Worm (Caenorhabditis elegans) whole organism, L3 larva: ENCODE results near the gene srbc-37.

Experiments used
- R02D3.7 ChIP-seq: fragments of 150-350 bp; optimal IDR thresholded peaks from 2 replicates; lab custom pipeline; 2014; ENCODE audit warnings: missing biosample characterization, missing genetic modification characterization
- aly-2 ChIP-seq: fragments of 150-350 bp; optimal IDR thresholded peaks from 2 replicates; lab custom pipeline; 2014; ENCODE audit warnings: missing biosample characterization, missing genetic modification characterization
- ceh-16 ChIP-seq: sonication (generic microtip); optimal IDR thresholded peaks from 2 replicates; lab custom pipeline; 2017; ENCODE audit warnings: missing biosample characterization, missing genetic modification characterization
- ceh-28 ChIP-seq: fragments of 150-350 bp; optimal IDR thresholded peaks from 2 replicates; lab custom pipeline; 2014; ENCODE audit warnings: missing biosample characterization, missing genetic modification reagents, missing genetic modification characterization
- ceh-82 ChIP-seq: fragments of 150-350 bp; optimal IDR thresholded peaks from 2 replicates; lab custom pipeline; 2014; ENCODE audit warnings: missing biosample characterization, missing genetic modification characterization
- egl-27 ChIP-seq: sonication (generic microtip); optimal IDR thresholded peaks from 4 replicates; lab custom pipeline; 2017; ENCODE audit warnings: missing biosample characterization, missing genetic modification reagents, missing genetic modification characterization
- egl-5 ChIP-seq: fragments of 150-350 bp; optimal IDR thresholded peaks from 2 replicates; lab custom pipeline; 2017; ENCODE audit warnings: missing biosample characterization, missing genetic modification reagents, missing genetic modification characterization, inconsistent platforms
- elt-2 ChIP-seq: sonication (generic microtip); optimal IDR thresholded peaks from 2 replicates; lab custom pipeline; 2016; ENCODE audit warnings: missing genetic modification reagents, mild to moderate bottlenecking, missing genetic modification characterization, missing compliant biosample characterization
- eor-1 ChIP-seq, 2 experiments: fragments of 150-350 bp; optimal IDR thresholded peaks; 2 replicates each; lab custom pipeline; 2014 to 2018; ENCODE audit warnings: missing biosample characterization in 2 of 2, missing genetic modification characterization in 2 of 2
- fkh-10 ChIP-seq: sonication (generic microtip); optimal IDR thresholded peaks from 2 replicates; lab custom pipeline; 2017; ENCODE audit warnings: missing biosample characterization, missing genetic modification reagents, missing genetic modification characterization
- fkh-2 ChIP-seq: fragments of 150-350 bp; optimal IDR thresholded peaks from 2 replicates; lab custom pipeline; 2014; ENCODE audit warnings: missing biosample characterization, missing genetic modification reagents, missing genetic modification characterization
- fos-1 ChIP-seq: fragments of 150-350 bp; optimal IDR thresholded peaks from 2 replicates; lab custom pipeline; 2014; ENCODE audit warnings: missing biosample characterization, missing genetic modification characterization
- hmg-11 ChIP-seq: sonication (generic microtip); optimal IDR thresholded peaks from 2 replicates; lab custom pipeline; 2016; ENCODE audit warnings: missing genetic modification characterization, missing compliant biosample characterization
- jun-1 ChIP-seq: fragments of 150-350 bp; optimal IDR thresholded peaks from 2 replicates; lab custom pipeline; 2014; ENCODE audit warnings: missing biosample characterization, missing genetic modification reagents, missing genetic modification characterization
- lin-15B ChIP-seq: fragments of 150-350 bp; optimal IDR thresholded peaks from 2 replicates; lab custom pipeline; 2014; ENCODE audit warnings: missing biosample characterization, missing genetic modification characterization
- lin-39 ChIP-seq: fragments of 150-350 bp; optimal IDR thresholded peaks from 2 replicates; lab custom pipeline; 2018; ENCODE audit warnings: missing biosample characterization, missing genetic modification reagents, missing genetic modification characterization
- lsy-12 ChIP-seq: sonication (generic microtip); optimal IDR thresholded peaks from 2 replicates; lab custom pipeline; 2016; ENCODE audit warnings: mild to moderate bottlenecking, missing genetic modification characterization, missing compliant biosample characterization
- mdl-1 ChIP-seq: fragments of 150-350 bp; optimal IDR thresholded peaks from 2 replicates; lab custom pipeline; 2014; ENCODE audit warnings: missing biosample characterization, missing genetic modification characterization
- mml-1 ChIP-seq: fragments of 150-350 bp; sonication (generic microtip); optimal IDR thresholded peaks from 3 replicates; lab custom pipeline; 2014; ENCODE audit warnings: missing biosample characterization, missing genetic modification characterization
- nfya-1 ChIP-seq: sonication (generic microtip); optimal IDR thresholded peaks from 2 replicates; lab custom pipeline; 2017; ENCODE audit warnings: missing genetic modification characterization, mild to moderate bottlenecking, missing compliant biosample characterization, antibody characterized with exemption, moderate library complexity; ENCODE audit not compliant: insufficient read depth
- nhr-11 ChIP-seq: fragments of 150-350 bp; optimal IDR thresholded peaks from 2 replicates; lab custom pipeline; 2014; ENCODE audit warnings: missing biosample characterization, missing genetic modification characterization
- nhr-12 ChIP-seq: fragments of 150-350 bp; optimal IDR thresholded peaks from 2 replicates; lab custom pipeline; 2014; ENCODE audit warnings: missing biosample characterization, missing genetic modification characterization
- nhr-237 ChIP-seq: fragments of 150-350 bp; optimal IDR thresholded peaks from 2 replicates; lab custom pipeline; 2014; ENCODE audit warnings: missing biosample characterization, missing genetic modification characterization
- nhr-25 ChIP-seq: sonication (generic microtip); optimal IDR thresholded peaks from 2 replicates; lab custom pipeline; 2017; ENCODE audit warnings: missing biosample characterization, missing genetic modification characterization
- nhr-43 ChIP-seq: sonication (generic microtip); optimal IDR thresholded peaks from 2 replicates; lab custom pipeline; 2016; ENCODE audit warnings: mild to moderate bottlenecking, missing genetic modification characterization, missing compliant biosample characterization; ENCODE audit not compliant: poor library complexity, severe bottlenecking
- nhr-67 ChIP-seq: fragments of 150-350 bp; optimal IDR thresholded peaks from 2 replicates; lab custom pipeline; 2014; ENCODE audit warnings: missing biosample characterization, missing genetic modification characterization
- nhr-76 ChIP-seq: fragments of 150-350 bp; sonication (generic microtip); optimal IDR thresholded peaks from 5 replicates; lab custom pipeline; 2014; ENCODE audit warnings: missing biosample characterization, missing genetic modification characterization
- nhr-77 ChIP-seq: fragments of 150-350 bp; optimal IDR thresholded peaks from 2 replicates; lab custom pipeline; 2014; ENCODE audit warnings: missing biosample characterization, missing genetic modification characterization
- pha-4 ChIP-seq: fragments of 150-350 bp; optimal IDR thresholded peaks from 2 replicates; lab custom pipeline; 2014; ENCODE audit warnings: missing biosample characterization, missing genetic modification reagents, missing genetic modification characterization
- pqm-1 ChIP-seq: fragments of 150-350 bp; optimal IDR thresholded peaks from 2 replicates; lab custom pipeline; 2017; ENCODE audit warnings: missing biosample characterization, missing genetic modification characterization, inconsistent platforms
- sea-2 ChIP-seq: fragments of 150-350 bp; sonication (generic microtip); optimal IDR thresholded peaks from 4 replicates; lab custom pipeline; 2014; ENCODE audit warnings: missing biosample characterization, missing genetic modification reagents, missing genetic modification characterization
- skn-1 ChIP-seq: fragments of 150-350 bp; optimal IDR thresholded peaks from 2 replicates; lab custom pipeline; 2014; ENCODE audit warnings: missing biosample characterization, missing genetic modification characterization
- snpc-4 ChIP-seq: fragments of 150-350 bp; optimal IDR thresholded peaks from 2 replicates; lab custom pipeline; 2014; ENCODE audit warnings: missing biosample characterization, missing genetic modification characterization
- tbx-2 ChIP-seq: sonication (generic microtip); optimal IDR thresholded peaks from 2 replicates; lab custom pipeline; 2016; ENCODE audit warnings: mild to moderate bottlenecking, missing genetic modification characterization, missing compliant biosample characterization
- unc-39 ChIP-seq: sonication (generic microtip); optimal IDR thresholded peaks from 4 replicates; lab custom pipeline; 2017; ENCODE audit warnings: missing biosample characterization, missing genetic modification characterization
- unc-62 ChIP-seq: fragments of 150-350 bp; sonication (generic microtip); optimal IDR thresholded peaks from 4 replicates; lab custom pipeline; 2014; ENCODE audit warnings: missing biosample characterization, missing genetic modification reagents, missing genetic modification characterization
- zag-1 ChIP-seq: fragments of 150-350 bp; optimal IDR thresholded peaks from 2 replicates; lab custom pipeline; 2014; ENCODE audit warnings: missing biosample characterization, missing genetic modification characterization
- ztf-11 ChIP-seq: fragments of 150-350 bp; optimal IDR thresholded peaks from 2 replicates; lab custom pipeline; 2014; ENCODE audit warnings: missing biosample characterization, missing genetic modification characterization

Gene srbc-37

ce11 chrV:702260-702659, at the start of gene srbc-37:
TSS of gene srbc-37 (plus strand) at chrV:702560.
- TF ChIP-seq nhr-76 (tag; lab: Kevin White, UChicago) (no peak), jun-1 (no peak), nfya-1 (tag; lab: Kevin White, UChicago) (no peak), ceh-28 (tag; lab: Kevin White, UChicago) (no peak), egl-27 (tag; lab: Kevin White, UChicago) (no peak)

ce11 chrV:652940-653339, 49.4 kb upstream of the srbc-37 start, which contains the start of gene srj-5:
TSS of gene srj-5 (minus strand) at chrV:653040.
- TF ChIP-seq elt-2 (tag; lab: Kevin White, UChicago) = no peak
- no peak for TF ChIP-seq aly-2
- no peak for TF ChIP-seq ztf-11 (tag; lab: Kevin White, UChicago)
- no peak for TF ChIP-seq nfya-1 (tag; lab: Kevin White, UChicago)
- no peak for TF ChIP-seq mdl-1
- no peak for TF ChIP-seq nhr-76 (tag; lab: Kevin White, UChicago)
- no peak for TF ChIP-seq lsy-12 (tag; lab: Kevin White, UChicago)
- TF ChIP-seq nhr-43 (tag; lab: Kevin White, UChicago) = no peak
- TF ChIP-seq nhr-12 (tag; lab: Kevin White, UChicago) = no peak
- TF ChIP-seq nhr-67 (tag; lab: Kevin White, UChicago) = no peak
- no peak for TF ChIP-seq nhr-237 (tag; lab: Kevin White, UChicago)
- no peak for TF ChIP-seq unc-62
- TF ChIP-seq zag-1 (tag; lab: Kevin White, UChicago) = no peak
- no peak for TF ChIP-seq eor-1 (tag; optimal IDR thresholded peaks at IDR 0.05; lab: Kevin White, UChicago)
- TF ChIP-seq fkh-2 (tag; lab: Kevin White, UChicago) = no peak
- TF ChIP-seq fkh-10 (GFP tag; lab: Kevin White, UChicago) = no peak
- TF ChIP-seq, all 47 proteins: peak for 0

ce11 chrV:654402-654801, 48.0 kb upstream of the srbc-37 start, which contains the start of gene srj-6:
TSS of gene srj-6 (minus strand) at chrV:654502.
- no peak for TF ChIP-seq aly-2
- no peak for TF ChIP-seq elt-2 (tag; lab: Kevin White, UChicago)
- no peak for TF ChIP-seq nfya-1 (tag; lab: Kevin White, UChicago)
- no peak for TF ChIP-seq snpc-4 (tag; lab: Kevin White, UChicago)
- TF ChIP-seq egl-5 = no peak
- no peak for TF ChIP-seq lin-15B
- TF ChIP-seq lsy-12 (tag; lab: Kevin White, UChicago) = no peak
- no peak for TF ChIP-seq pqm-1 (tag; lab: Kevin White, UChicago)
- TF ChIP-seq lin-39 (tag; lab: Kevin White, UChicago) = no peak
- no peak for TF ChIP-seq hmg-11
- TF ChIP-seq mml-1 (tag; lab: Kevin White, UChicago) = no peak
- TF ChIP-seq nhr-12 (tag; lab: Kevin White, UChicago) = no peak
- no peak for TF ChIP-seq unc-39
- TF ChIP-seq pha-4 (tag; lab: Kevin White, UChicago) = no peak
- TF ChIP-seq eor-1 (tag; optimal IDR thresholded peaks at IDR 0.05; lab: Kevin White, UChicago) = no peak
- no peak for TF ChIP-seq mdl-1
- no peak for TF ChIP-seq nhr-25
- TF ChIP-seq R02D3.7 (tag; lab: Kevin White, UChicago) = no peak
- no peak for TF ChIP-seq ceh-16

- TF ChIP-seq lsy-12 (tag; lab: Kevin White, UChicago) (no peak), egl-5 (no peak), nfya-1 (tag; lab: Kevin White, UChicago) (no peak), nhr-11 (tag; lab: Kevin White, UChicago) (no peak), tbx-2 (tag; lab: Kevin White, UChicago) (no peak), ceh-28 (tag; lab: Kevin White, UChicago) (no peak)
Observed at ce11 chrV:655823-656222, 46.5 kb upstream of the srbc-37 start, which contains the start of gene srh-245. TSS of gene srh-245 (minus strand) at chrV:655923.

ce11 chrV:657678-658077, 44.7 kb upstream of the srbc-37 start, which contains the start of gene srh-246:
TSS of gene srh-246 (minus strand) at chrV:657778.
- TF ChIP-seq elt-2 (tag; lab: Kevin White, UChicago) = no peak
- no peak for TF ChIP-seq lin-15B
- TF ChIP-seq pha-4 (tag; lab: Kevin White, UChicago) = no peak
- no peak for TF ChIP-seq nhr-11 (tag; lab: Kevin White, UChicago)
- TF ChIP-seq skn-1 (tag; lab: Kevin White, UChicago) = no peak
- TF ChIP-seq ceh-82 (tag; lab: Kevin White, UChicago) = no peak
- TF ChIP-seq nhr-25 = no peak
- TF ChIP-seq mml-1 (tag; lab: Kevin White, UChicago) = no peak
- no peak for TF ChIP-seq R02D3.7 (tag; lab: Kevin White, UChicago)
- TF ChIP-seq fos-1 = no peak
- no peak for TF ChIP-seq nhr-43 (tag; lab: Kevin White, UChicago)
- no peak for TF ChIP-seq aly-2
- no peak for TF ChIP-seq sea-2 (GFP tag; lab: Kevin White, UChicago)
- no peak for TF ChIP-seq zag-1 (tag; lab: Kevin White, UChicago)
- TF ChIP-seq fkh-10 (GFP tag; lab: Kevin White, UChicago) = no peak
- no peak for TF ChIP-seq nhr-77 (tag; lab: Kevin White, UChicago)
- TF ChIP-seq unc-39 = no peak
- TF ChIP-seq lsy-12 (tag; lab: Kevin White, UChicago) = no peak
